Worm (Caenorhabditis elegans) whole organism, late embryonic: ENCODE data around the gene clec-50.
"Not testable (repeated sequence)": the region's sequence is repeated elsewhere in the genome, so short reads cannot be mapped to it uniquely, and the experiment has no call there.

Source experiments
- hlh-15 ChIP-seq: sonication (generic microtip); optimal IDR thresholded peaks from 2 replicates; lab custom pipeline; 2016; ENCODE audit warnings: missing genetic modification characterization, missing compliant biosample characterization
- npax-4 ChIP-seq: sonication (generic microtip); optimal IDR thresholded peaks from 2 replicates; lab custom pipeline; 2016; ENCODE audit warnings: missing genetic modification characterization, missing compliant biosample characterization

ce11 chrV:19711646-19712045 lies 43.5 kb downstream of the clec-50 start, which contains the start of gene Y43F8C.23:
- TF ChIP-seq npax-4, hlh-15 (tag; lab: Kevin White, UChicago): not testable (repeated sequence)
